Fruit fly (Drosophila melanogaster) whole organism, embryonic: ENCODE measurements around the gene CG31287.
A peak's percentile ranks its signal among the peaks of the same experiment; 100 is the strongest.

Experiments
- Atf6 ChIP-seq: fragments of 200-800 bp; sonication (Bioruptor generic); IDR thresholded peaks from 2 replicates; pipeline ENCODE4 v1.3.6; 2022; ENCODE audit warnings: missing biosample characterization, missing genetic modification characterization
- CG10654 ChIP-seq: fragments of 200-800 bp; sonication (Bioruptor generic); optimal IDR thresholded peaks from 2 replicates; lab custom pipeline; 2016; ENCODE audit warnings: missing biosample characterization, missing genetic modification characterization
- CG10959 ChIP-seq: fragments of 200-800 bp; sonication (Bioruptor generic); IDR thresholded peaks from 2 replicates; pipeline ENCODE4 v1.3.6; 2022; ENCODE audit warnings: missing biosample characterization, missing genetic modification characterization
- CG14860 ChIP-seq: fragments of 200-800 bp; sonication (Bioruptor generic); IDR thresholded peaks from 3 replicates; pipeline ENCODE4 v1.3.6; 2022; ENCODE audit warnings: missing biosample characterization, missing genetic modification characterization; ENCODE audit not compliant: partially characterized antibody
- CG14965 ChIP-seq: fragments of 200-800 bp; sonication (Bioruptor generic); optimal IDR thresholded peaks from 2 replicates; lab custom pipeline; 2016; ENCODE audit warnings: missing biosample characterization, missing genetic modification characterization, borderline replicate concordance
- CG17385 ChIP-seq: fragments of 200-800 bp; sonication (Bioruptor generic); optimal IDR thresholded peaks from 3 replicates; lab custom pipeline; 2018; ENCODE audit warnings: missing biosample characterization, mild to moderate bottlenecking, missing genetic modification characterization
- CG17829 ChIP-seq: fragments of 200-800 bp; optimal IDR thresholded peaks from 2 replicates; lab custom pipeline; 2019; ENCODE audit warnings: missing biosample characterization, mild to moderate bottlenecking, missing genetic modification characterization, moderate library complexity
- CG2199 ChIP-seq: fragments of 200-800 bp; sonication (Bioruptor generic); IDR thresholded peaks from 3 replicates; pipeline ENCODE4 v1.3.6; 2022; ENCODE audit warnings: missing biosample characterization, missing genetic modification characterization
- CG30020 ChIP-seq: fragments of 200-800 bp; optimal IDR thresholded peaks from 2 replicates; lab custom pipeline; 2019; ENCODE audit warnings: missing biosample characterization, mild to moderate bottlenecking, missing genetic modification characterization, moderate library complexity
- CG33213 ChIP-seq: fragments of 200-800 bp; sonication (Bioruptor generic); optimal IDR thresholded peaks from 3 replicates; lab custom pipeline; 2016; ENCODE audit warnings: missing biosample characterization, missing genetic modification characterization
- CG3726 ChIP-seq: fragments of 200-800 bp; sonication (Bioruptor generic); IDR thresholded peaks from 3 replicates; pipeline ENCODE4, ENCODE4 v1.3.6; 2022; ENCODE audit warnings: missing biosample characterization, missing genetic modification characterization
- CG4854 ChIP-seq: fragments of 200-800 bp; sonication (Bioruptor generic); optimal IDR thresholded peaks from 2 replicates; lab custom pipeline; 2016; ENCODE audit warnings: missing biosample characterization, missing genetic modification characterization, inconsistent platforms
- CG5180 ChIP-seq: fragments of 200-800 bp; sonication (Bioruptor generic); optimal IDR thresholded peaks from 3 replicates; lab custom pipeline; 2017; ENCODE audit warnings: missing biosample characterization, missing genetic modification characterization, mild to moderate bottlenecking, moderate library complexity, missing genetic modification reagents
- CG6683 ChIP-seq: fragments of 200-800 bp; sonication (Bioruptor generic); optimal IDR thresholded peaks from 2 replicates; lab custom pipeline; 2017; ENCODE audit warnings: missing biosample characterization, mild to moderate bottlenecking, missing genetic modification characterization, missing genetic modification reagents
- CG6765 ChIP-seq: fragments of 200-800 bp; sonication (Bioruptor generic); optimal IDR thresholded peaks from 3 replicates; lab custom pipeline; 2017; ENCODE audit warnings: missing biosample characterization, mild to moderate bottlenecking, missing genetic modification characterization
- CG8388 ChIP-seq: fragments of 200-800 bp; sonication (Bioruptor generic); optimal IDR thresholded peaks from 2 replicates; lab custom pipeline; 2019; ENCODE audit warnings: missing biosample characterization, mild to moderate bottlenecking, missing genetic modification characterization, moderate library complexity
- CG9727 ChIP-seq: fragments of 200-800 bp; sonication (Bioruptor generic); optimal IDR thresholded peaks from 3 replicates; lab custom pipeline; 2017; ENCODE audit warnings: missing biosample characterization, mild to moderate bottlenecking, missing genetic modification characterization
- CHES-1-like ChIP-seq: fragments of 200-800 bp; sonication (Bioruptor generic); optimal IDR thresholded peaks from 2 replicates; lab custom pipeline; 2016; ENCODE audit warnings: missing biosample characterization, missing genetic modification characterization
- Deaf1 ChIP-seq: fragments of 200-800 bp; optimal IDR thresholded peaks from 3 replicates; lab custom pipeline; 2019; ENCODE audit warnings: missing biosample characterization, mild to moderate bottlenecking, missing genetic modification characterization, moderate library complexity
- Doc3 ChIP-seq: fragments of 200-800 bp; sonication (Bioruptor generic); IDR thresholded peaks from 3 replicates; pipeline ENCODE4 v1.3.6; 2022; ENCODE audit warnings: missing biosample characterization, missing genetic modification characterization; ENCODE audit not compliant: partially characterized antibody
- E2f1 ChIP-seq: fragments of 200-800 bp; sonication (Bioruptor generic); IDR thresholded peaks from 2 replicates; pipeline ENCODE4 v1.3.6; 2022; ENCODE audit warnings: missing biosample characterization, missing genetic modification characterization
- Fer3 ChIP-seq: fragments of 200-800 bp; sonication (Bioruptor generic); optimal IDR thresholded peaks from 2 replicates; lab custom pipeline; 2018; ENCODE audit warnings: missing biosample characterization, mild to moderate bottlenecking, missing genetic modification characterization, moderate library complexity
- MESR4 ChIP-seq: fragments of 200-800 bp; sonication (Bioruptor generic); optimal IDR thresholded peaks from 2 replicates; lab custom pipeline; 2018; ENCODE audit warnings: missing biosample characterization, mild to moderate bottlenecking, missing genetic modification characterization, moderate library complexity
- Med ChIP-seq: fragments of 200-800 bp; sonication (Bioruptor generic); peaks from one replicate; lab custom pipeline; 2016; ENCODE audit warnings: missing biosample characterization, missing genetic modification characterization, mild to moderate bottlenecking, inconsistent platforms, moderate library complexity
- Nf-YC ChIP-seq: fragments of 200-800 bp; optimal IDR thresholded peaks from 3 replicates; lab custom pipeline; 2019; ENCODE audit warnings: missing biosample characterization, mild to moderate bottlenecking, missing genetic modification characterization, moderate library complexity
- Side ChIP-seq: fragments of 200-800 bp; sonication (Bioruptor generic); optimal IDR thresholded peaks from 2 replicates; lab custom pipeline; 2016; ENCODE audit warnings: missing biosample characterization, missing genetic modification characterization
- Six4 ChIP-seq: fragments of 200-800 bp; sonication (Bioruptor generic); optimal IDR thresholded peaks from 2 replicates; lab custom pipeline; 2016; ENCODE audit warnings: missing biosample characterization, missing genetic modification characterization
- Vsx1 ChIP-seq: fragments of 200-800 bp; sonication (Bioruptor generic); optimal IDR thresholded peaks from 2 replicates; lab custom pipeline; 2017; ENCODE audit warnings: missing biosample characterization, mild to moderate bottlenecking, missing genetic modification characterization, missing genetic modification reagents
- br ChIP-seq: fragments of >200 bp; optimal IDR thresholded peaks from 2 replicates; lab custom pipeline; 2017
- cg ChIP-seq: fragments of 200-800 bp; sonication (Bioruptor generic); optimal IDR thresholded peaks from 3 replicates; lab custom pipeline; 2019; ENCODE audit warnings: missing biosample characterization, mild to moderate bottlenecking, missing genetic modification characterization, moderate library complexity
- dan ChIP-seq: fragments of 200-800 bp; sonication (Bioruptor generic); IDR thresholded peaks from 2 replicates; pipeline ENCODE4 v1.3.6; 2022; ENCODE audit warnings: missing biosample characterization, missing genetic modification characterization
- emc ChIP-seq: fragments of 200-800 bp; sonication (Bioruptor generic); optimal IDR thresholded peaks from 2 replicates; lab custom pipeline; 2016; ENCODE audit warnings: missing biosample characterization, missing genetic modification characterization
- fd3F ChIP-seq: fragments of 200-800 bp; sonication (Bioruptor generic); optimal IDR thresholded peaks from 2 replicates; lab custom pipeline; 2018; ENCODE audit warnings: missing biosample characterization, mild to moderate bottlenecking, missing genetic modification characterization, moderate library complexity
- ftz-f1 ChIP-seq: fragments of 200-800 bp; sonication (Bioruptor generic); optimal IDR thresholded peaks from 2 replicates; lab custom pipeline; 2016; ENCODE audit warnings: missing biosample characterization, missing genetic modification characterization
- fu2 ChIP-seq: fragments of 200-800 bp; sonication (Bioruptor generic); optimal IDR thresholded peaks from 2 replicates; lab custom pipeline; 2016; ENCODE audit warnings: missing biosample characterization, missing genetic modification characterization
- grau ChIP-seq: fragments of 200-800 bp; optimal IDR thresholded peaks from 3 replicates; lab custom pipeline; 2019; ENCODE audit warnings: missing biosample characterization, mild to moderate bottlenecking, missing genetic modification characterization, moderate library complexity
- hkb ChIP-seq, 2 experiments: fragments of 200-800 bp in 1 of 2; fragments of >200 bp in 1 of 2; sonication (Bioruptor generic) in 1 of 2; IDR thresholded peaks in 1 of 2; optimal IDR thresholded peaks in 1 of 2; 2 replicates each; pipeline versions ENCODE4 v1.3.6 to Lab custom; 2017 to 2022; ENCODE audit warnings: missing biosample characterization in 1 of 2, missing genetic modification characterization in 1 of 2
- ind ChIP-seq: fragments of 200-800 bp; sonication (Bioruptor generic); optimal IDR thresholded peaks from 3 replicates; lab custom pipeline; 2016; ENCODE audit warnings: missing biosample characterization, missing genetic modification characterization
- kni ChIP-seq: fragments of 200-800 bp; sonication (Bioruptor generic); optimal IDR thresholded peaks from 3 replicates; lab custom pipeline; 2017; ENCODE audit warnings: mild to moderate bottlenecking, missing biosample characterization, missing genetic modification reagents, missing genetic modification characterization
- pb ChIP-seq: fragments of 200-800 bp; sonication (Bioruptor generic); optimal IDR thresholded peaks from 3 replicates; lab custom pipeline; 2016; ENCODE audit warnings: missing biosample characterization, missing genetic modification characterization
- pros ChIP-seq: fragments of 200-800 bp; sonication (Bioruptor generic); optimal IDR thresholded peaks from 3 replicates; lab custom pipeline; 2019; ENCODE audit warnings: missing biosample characterization, mild to moderate bottlenecking, missing genetic modification characterization, moderate library complexity
- rib ChIP-seq: fragments of 200-800 bp; sonication (Bioruptor generic); IDR thresholded peaks from 2 replicates; pipeline ENCODE4 v1.3.6; 2022; ENCODE audit warnings: missing biosample characterization, missing genetic modification characterization
- scrt ChIP-seq: fragments of 200-800 bp; sonication (Bioruptor generic); optimal IDR thresholded peaks from 2 replicates; lab custom pipeline; 2018; ENCODE audit warnings: missing biosample characterization, mild to moderate bottlenecking, missing genetic modification characterization, moderate library complexity
- stwl ChIP-seq: fragments of 200-800 bp; sonication (Bioruptor generic); optimal IDR thresholded peaks from 3 replicates; lab custom pipeline; 2018; ENCODE audit warnings: missing biosample characterization, mild to moderate bottlenecking, missing genetic modification characterization, moderate library complexity
- twi ChIP-seq: fragments of 200-800 bp; optimal IDR thresholded peaks from 2 replicates; lab custom pipeline; 2019; ENCODE audit warnings: missing biosample characterization, mild to moderate bottlenecking, missing genetic modification characterization, moderate library complexity

The CG31287 gene

DNA sequence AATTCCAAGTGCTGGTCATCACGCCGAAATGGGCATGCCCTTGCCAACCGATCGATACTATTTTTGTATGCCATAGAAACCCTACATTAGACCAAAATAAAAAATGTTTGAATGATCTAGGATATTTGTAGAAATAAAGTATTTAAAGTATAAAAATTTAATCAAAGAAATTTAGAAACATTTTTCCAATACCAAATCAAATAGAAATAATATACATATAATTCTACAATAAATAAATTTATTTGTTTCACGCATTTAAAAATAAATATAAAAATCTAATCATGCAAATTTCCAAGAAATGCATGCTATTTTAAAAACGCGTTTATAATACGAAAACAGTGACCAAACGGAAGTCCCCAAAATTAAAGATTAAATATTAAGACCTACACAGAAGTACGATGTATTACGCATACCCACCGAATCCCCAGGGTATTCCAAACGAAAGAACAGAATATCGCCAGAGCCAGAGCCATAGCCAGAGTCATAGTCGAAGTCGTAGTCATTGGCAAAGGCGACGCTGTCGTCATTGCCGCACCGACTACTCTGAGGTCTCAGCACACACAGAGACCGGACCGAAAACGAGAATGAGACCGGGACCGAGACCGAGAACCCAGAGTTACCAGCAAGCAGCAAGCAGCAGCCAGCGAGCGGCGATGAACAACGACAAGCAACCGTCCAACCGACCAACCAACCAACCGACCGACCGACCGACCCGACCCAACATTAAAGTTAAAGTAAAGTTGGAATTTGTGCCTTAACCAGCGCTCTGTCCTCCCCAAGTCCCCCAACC is 5.9 kb downstream of the CG31287 start (continued):
- TF ChIP-seq rib (GFP tag; lab: Robert Waterston, UW) (0 out of 2 replicates have a peak, but pooled peaks have one; percentile 61), kni (GFP tag; lab: Kevin White, UChicago) (no peak), CG8388 (GFP tag; lab: Kevin White, UChicago) (peak; percentile 59), ftz-f1 (no peak), CG2199 (peak; percentile 85; the same call in 2 of the 3 replicates), grau (tag; lab: Kevin White, UChicago) (peak; percentile 58), scrt (GFP tag; lab: Kevin White, UChicago) (peak; percentile 6), Deaf1 (tag; lab: Kevin White, UChicago) (peak; percentile 73), fd3F (GFP tag; lab: Kevin White, UChicago) (peak; percentile 18)

DNA sequence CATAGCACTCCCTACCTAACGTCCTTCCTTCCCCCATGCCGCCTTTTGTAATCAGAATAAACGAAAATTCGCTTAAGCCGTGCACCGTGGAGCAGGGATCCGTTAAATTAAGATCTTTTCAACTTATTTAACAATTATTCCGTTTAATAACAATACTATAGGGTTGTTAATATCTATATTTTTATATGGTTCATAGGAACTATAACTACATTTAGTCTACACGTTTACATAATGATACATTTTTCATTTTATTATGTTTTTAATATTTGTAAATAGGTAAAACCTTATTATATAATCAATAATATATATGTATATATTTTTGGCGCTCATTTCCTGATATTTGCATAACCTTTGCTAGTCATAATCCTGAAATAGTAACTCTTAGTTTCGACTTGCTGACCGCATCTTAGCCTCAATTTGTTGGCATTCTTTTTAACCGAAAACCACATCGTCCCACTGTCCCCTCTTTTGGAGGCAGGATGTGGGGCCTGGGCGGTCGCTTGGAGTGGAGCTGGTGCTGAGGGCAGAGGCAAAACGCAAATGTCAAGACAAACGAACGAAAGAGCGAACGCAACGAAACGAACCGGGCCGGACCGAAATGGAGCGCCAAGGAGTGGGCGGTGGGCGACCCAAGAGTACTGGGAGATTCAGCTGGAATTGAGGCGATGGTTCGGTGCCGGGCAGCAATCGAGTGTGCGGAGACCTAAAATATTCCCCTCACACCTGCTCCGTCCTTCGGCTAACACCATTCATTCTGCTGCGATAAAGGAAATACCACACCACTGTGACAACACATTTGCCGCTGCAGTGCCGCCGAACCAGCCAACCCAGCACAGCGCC is 6.8 kb downstream of the CG31287 start:
- TF ChIP-seq CG17385 (GFP tag; lab: Kevin White, UChicago) (peak; percentile 43), fu2 (GFP tag; lab: Kevin White, UChicago) (no peak), CG6765 (GFP tag; lab: Kevin White, UChicago) (peak; percentile 43), E2f1 (no peak), ind (no peak), dan (GFP tag; lab: Robert Waterston, UW) (no peak), Vsx1 (GFP tag; lab: Kevin White, UChicago) (no peak), CG9727 (GFP tag; lab: Kevin White, UChicago) (peak; percentile 48), twi (tag; lab: Kevin White, UChicago) (no peak), stwl (tag; lab: Kevin White, UChicago) (no peak), CG5180 (no peak), Doc3 (GFP tag; lab: Robert Waterston, UW) (no peak), Nf-YC (peak; percentile 36), Atf6 (GFP tag; lab: Robert Waterston, UW) (peak; percentile 40; the same call in 1 of the 2 replicates), cg (GFP tag; lab: Kevin White, UChicago) (no peak), CG30020 (tag; lab: Kevin White, UChicago) (no peak), CG10654 (GFP tag; lab: Kevin White, UChicago) (no peak), pros (GFP tag; lab: Kevin White, UChicago) (no peak), CG14860 (no peak), CG33213 (no peak), Six4 (GFP tag; lab: Kevin White, UChicago) (no peak), CG4854 (GFP tag; lab: Kevin White, UChicago) (no peak), MESR4 (GFP tag; lab: Kevin White, UChicago) (no peak), hkb (optimal IDR thresholded peaks at IDR 0.05; lab: Kevin White, UChicago) (no peak), hkb (GFP tag; IDR thresholded peaks at IDR 0.05; lab: Robert Waterston, UW) (no peak), Fer3 (tag; lab: Kevin White, UChicago) (peak; percentile 8), CG17829 (tag; lab: Kevin White, UChicago) (no peak), CG10959 (GFP tag; lab: Robert Waterston, UW) (no peak), Side (GFP tag; lab: Kevin White, UChicago) (no peak), CG14965 (no peak), CG6683 (GFP tag; lab: Kevin White, UChicago) (peak; percentile 18), CG3726 (GFP tag; lab: Robert Waterston, UW) (no peak), Med (GFP tag; lab: Kevin White, UChicago) (peak; percentile 74), emc (GFP tag; lab: Kevin White, UChicago) (no peak), pb (GFP tag; lab: Kevin White, UChicago) (no peak), br (lab: Kevin White, UChicago) (no peak), CHES-1-like (GFP tag; lab: Kevin White, UChicago) (no peak), fd3F (GFP tag; lab: Kevin White, UChicago) (no peak)
